Fruit fly (Drosophila melanogaster) Kc167 (cell line): Measurements from ENCODE around the gene CG13049.

Source experiments
- Myc ChIP-seq: fragments of >200 bp; optimal IDR thresholded peaks from 2 replicates; lab custom pipeline; 2017; ENCODE audit warnings: missing external identifiers
- Sin3A ChIP-seq: fragments of >200 bp; optimal IDR thresholded peaks from 2 replicates; lab custom pipeline; 2018; ENCODE audit warnings: missing external identifiers
- h ChIP-seq: fragments of >200 bp; optimal IDR thresholded peaks from 3 replicates; lab custom pipeline; 2018; ENCODE audit warnings: missing external identifiers
- insv ChIP-seq: fragments of >200 bp; optimal IDR thresholded peaks from 3 replicates; lab custom pipeline; 2018; ENCODE audit warnings: missing external identifiers
- psq ChIP-seq: fragments of >200 bp; optimal IDR thresholded peaks from 2 replicates; lab custom pipeline; 2017; ENCODE audit warnings: missing external identifiers
- ttk ChIP-seq: sonication (Bioruptor generic); optimal IDR thresholded peaks from 2 replicates; lab custom pipeline; 2017; ENCODE audit warnings: missing external identifiers

The CG13049 gene

dm6 chr3L:16288322-16288721 is 6.6 kb upstream of the CG13049 start, which contains the start of gene CG13046:
Gene CG13046, minus strand, starts transcription at chr3L:16288422.
- no peak for TF ChIP-seq Myc (lab: Kevin White, UChicago)
- TF ChIP-seq psq: no peak
- TF ChIP-seq h (lab: Kevin White, UChicago): no peak
- no peak for TF ChIP-seq insv
- TF ChIP-seq ttk (lab: Kevin White, UChicago): no peak
- no peak for TF ChIP-seq Sin3A (lab: Kevin White, UChicago)

- no peak for TF ChIP-seq psq
- no peak for TF ChIP-seq insv
- no peak for TF ChIP-seq Myc (lab: Kevin White, UChicago)
- no peak for TF ChIP-seq ttk (lab: Kevin White, UChicago)
- no peak for TF ChIP-seq h (lab: Kevin White, UChicago)
- TF ChIP-seq Sin3A (lab: Kevin White, UChicago): no peak
Observed at dm6 chr3L:16286258-16286657, 4.5 kb upstream of the CG13049 start.

- TF ChIP-seq psq (no peak), Myc (lab: Kevin White, UChicago) (no peak), h (lab: Kevin White, UChicago) (no peak), Sin3A (lab: Kevin White, UChicago) (no peak), insv (no peak), ttk (lab: Kevin White, UChicago) (no peak)
Observed at dm6 chr3L:16285346-16285911, 3.7 kb upstream of the CG13049 start, which contains the start of gene CG13047. Gene CG13047, minus strand, starts transcription at chr3L:16285396.

dm6 chr3L:16283821-16284220 is 2.1 kb upstream of the CG13049 start, which contains the start of gene CG13048:
Gene CG13048, minus strand, starts transcription at chr3L:16283921.
- TF ChIP-seq psq (no peak), insv (no peak), ttk (lab: Kevin White, UChicago) (no peak), Myc (lab: Kevin White, UChicago) (no peak), h (lab: Kevin White, UChicago) (no peak), Sin3A (lab: Kevin White, UChicago) (no peak)

- no peak for TF ChIP-seq psq
- TF ChIP-seq Myc (lab: Kevin White, UChicago): no peak
- TF ChIP-seq Sin3A (lab: Kevin White, UChicago): no peak
Observed at dm6 chr3L:16279987-16280454, 1.7 kb downstream of the CG13049 start, which contains the start of gene CG13064. Gene CG13064, plus strand, starts transcription at chr3L:16280404.

- TF ChIP-seq Myc (lab: Kevin White, UChicago) (no peak), h (lab: Kevin White, UChicago) (no peak)
Observed at dm6 chr3L:16279171-16279570, 2.6 kb downstream of the CG13049 start, which contains the start of gene CG13050. Gene CG13050, minus strand, starts transcription at chr3L:16279271.

dm6 chr3L:16277135-16277534 is 4.6 kb downstream of the CG13049 start, which contains the start of gene CG13065:
Gene CG13065, plus strand, starts transcription at chr3L:16277435.
- TF ChIP-seq psq (no peak), Myc (lab: Kevin White, UChicago) (no peak), Sin3A (lab: Kevin White, UChicago) (no peak), h (lab: Kevin White, UChicago) (no peak), insv (no peak), ttk (lab: Kevin White, UChicago) (no peak)

- TF ChIP-seq h (lab: Kevin White, UChicago): no peak
Observed at dm6 chr3L:16275391-16276017, 6.2 kb downstream of the CG13049 start.

- TF ChIP-seq ttk (lab: Kevin White, UChicago): no peak
- no peak for TF ChIP-seq h (lab: Kevin White, UChicago)
- no peak for TF ChIP-seq Myc (lab: Kevin White, UChicago)
- TF ChIP-seq psq: no peak
- no peak for TF ChIP-seq Sin3A (lab: Kevin White, UChicago)
- TF ChIP-seq insv: no peak
Observed at dm6 chr3L:16272338-16272959, 9.3 kb downstream of the CG13049 start, which contains the start of gene CG13066. Gene CG13066, plus strand, starts transcription at chr3L:16272909.

dm6 chr3L:16270802-16271332 is 10.9 kb downstream of the CG13049 start, which contains the start of the genes CG34248 and CG13067:
Gene CG34248, minus strand, starts transcription at chr3L:16270902.
Gene CG13067, plus strand, starts transcription at chr3L:16271282.
- TF ChIP-seq insv (no peak), Myc (lab: Kevin White, UChicago) (no peak), h (lab: Kevin White, UChicago) (no peak), ttk (lab: Kevin White, UChicago) (no peak), Sin3A (lab: Kevin White, UChicago) (no peak), psq (no peak)

dm6 chr3L:16269092-16269491 is 12.6 kb downstream of the CG13049 start, which contains the start of gene CG13068:
Gene CG13068, plus strand, starts transcription at chr3L:16269392.
- TF ChIP-seq h (lab: Kevin White, UChicago) (no peak), insv (no peak), psq (no peak), Sin3A (lab: Kevin White, UChicago) (no peak), Myc (lab: Kevin White, UChicago) (no peak), ttk (lab: Kevin White, UChicago) (no peak)
